Worm (Caenorhabditis elegans) whole organism, L4/young adult: ENCODE measurements around the gene Y54G2A.76.

Experiments
- W03F9.2 ChIP-seq: fragments of 150-350 bp; optimal IDR thresholded peaks from 2 replicates; lab custom pipeline; 2014; ENCODE audit warnings: missing biosample characterization, missing genetic modification characterization
- dao-5 ChIP-seq: sonication (generic microtip); optimal IDR thresholded peaks from 2 replicates; lab custom pipeline; 2016; ENCODE audit warnings: missing genotype, missing genetic modification characterization, moderate library complexity, missing compliant biosample characterization
- him-1 ChIP-seq: sonication (generic microtip); optimal IDR thresholded peaks from 2 replicates; lab custom pipeline; 2016; ENCODE audit warnings: missing genotype, missing genetic modification reagents, missing genetic modification characterization, missing compliant biosample characterization

- no peak for TF ChIP-seq him-1
- TF ChIP-seq dao-5 (tag; lab: Kevin White, UChicago), result no peak
- no peak for TF ChIP-seq W03F9.2
These were observed 25.3 kb downstream of the Y54G2A.76 start, which contains the start of gene pudl-2 for ce11 chrIV:2834516-2834915.
